Fruit fly (Drosophila melanogaster): ENCODE measurements around the gene p24-1.

p24-1 gene

dm6 chrX:11820284-11821075, 31.9 kb downstream of the p24-1 start:
- TF ChIP-seq Clk (GFP tag; optimal IDR thresholded peaks at IDR 0.05), result peak; percentile 64
- peak; percentile 83 for TF ChIP-seq kay (GFP tag; ENCODE audit: borderline replicate concordance)
- peak; percentile 70 for TF ChIP-seq Mnt (GFP tag; optimal IDR thresholded peaks at IDR 0.05)
- TF ChIP-seq CG1620 (GFP tag; optimal IDR thresholded peaks at IDR 0.05), result peak; percentile 78
- TF ChIP-seq CG11617 (GFP tag; optimal IDR thresholded peaks at IDR 0.05), result peak; percentile 87
- peak; percentile 72 for TF ChIP-seq CG12768 (GFP tag; optimal IDR thresholded peaks at IDR 0.05)
- peak; percentile 84 for TF ChIP-seq Hr96 (GFP tag; optimal IDR thresholded peaks at IDR 0.05)
- TF ChIP-seq cnc (optimal IDR thresholded peaks at IDR 0.05), result no peak
- peak; percentile 77 for TF ChIP-seq CG14711 (tag; optimal IDR thresholded peaks at IDR 0.05)
- peak; percentile 54 for TF ChIP-seq Crg-1 (GFP tag; optimal IDR thresholded peaks at IDR 0.05)
- peak; percentile 78 for TF ChIP-seq bab1 (GFP tag; optimal IDR thresholded peaks at IDR 0.05)
- peak; percentile 80 for TF ChIP-seq tj (GFP tag; optimal IDR thresholded peaks at IDR 0.05)
- TF ChIP-seq ovo (GFP tag; optimal IDR thresholded peaks at IDR 0.05), result peak; percentile 79
- TF ChIP-seq CG7045 (GFP tag; optimal IDR thresholded peaks at IDR 0.05), result peak; percentile 78
- TF ChIP-seq CG5204 (GFP tag; optimal IDR thresholded peaks at IDR 0.05), result peak; percentile 77
- peak; percentile 92 for TF ChIP-seq pad (GFP tag; optimal IDR thresholded peaks at IDR 0.05)
- TF ChIP-seq CG7101 (tag; optimal IDR thresholded peaks at IDR 0.05), result peak; percentile 91
- peak; percentile 67 for TF ChIP-seq cic (GFP tag; optimal IDR thresholded peaks at IDR 0.05)
- TF ChIP-seq CG33017 (tag; optimal IDR thresholded peaks at IDR 0.05), result peak; percentile 78
- TF ChIP-seq toe (GFP tag; optimal IDR thresholded peaks at IDR 0.05), result peak; percentile 80

- TF ChIP-seq Mnt (GFP tag; optimal IDR thresholded peaks at IDR 0.05), result peak; percentile 35
- peak; percentile 6 for TF ChIP-seq CG7045 (GFP tag; optimal IDR thresholded peaks at IDR 0.05)
- TF ChIP-seq CG7101 (tag; optimal IDR thresholded peaks at IDR 0.05), result peak; percentile 32
- TF ChIP-seq CG12768 (GFP tag; optimal IDR thresholded peaks at IDR 0.05), result peak; percentile 3
- no peak for TF ChIP-seq CG1620 (GFP tag; optimal IDR thresholded peaks at IDR 0.05)
- TF ChIP-seq tj (GFP tag; optimal IDR thresholded peaks at IDR 0.05), result no peak
- TF ChIP-seq cic (GFP tag; optimal IDR thresholded peaks at IDR 0.05), result peak; percentile 47
- TF ChIP-seq Clk (GFP tag; optimal IDR thresholded peaks at IDR 0.05), result no peak
- no peak for TF ChIP-seq pad (GFP tag; optimal IDR thresholded peaks at IDR 0.05)
- peak; percentile 62 for TF ChIP-seq CG14711 (tag; optimal IDR thresholded peaks at IDR 0.05)
- TF ChIP-seq ovo (GFP tag; optimal IDR thresholded peaks at IDR 0.05), result peak; percentile 15
- TF ChIP-seq kay (GFP tag; ENCODE audit: borderline replicate concordance), result peak; percentile 49
- peak; percentile 53 for TF ChIP-seq CG33017 (tag; optimal IDR thresholded peaks at IDR 0.05)
Measured at dm6 chrX:11819241-11819862, 33.0 kb downstream of the p24-1 start.

dm6 chrX:11818767-11819089, 33.6 kb downstream of the p24-1 start:
- TF ChIP-seq CG7045 (GFP tag; optimal IDR thresholded peaks at IDR 0.05) (no peak), CG1620 (GFP tag; optimal IDR thresholded peaks at IDR 0.05) (no peak), ovo (GFP tag; optimal IDR thresholded peaks at IDR 0.05) (no peak), tj (GFP tag; optimal IDR thresholded peaks at IDR 0.05) (peak; percentile 10)

DNA sequence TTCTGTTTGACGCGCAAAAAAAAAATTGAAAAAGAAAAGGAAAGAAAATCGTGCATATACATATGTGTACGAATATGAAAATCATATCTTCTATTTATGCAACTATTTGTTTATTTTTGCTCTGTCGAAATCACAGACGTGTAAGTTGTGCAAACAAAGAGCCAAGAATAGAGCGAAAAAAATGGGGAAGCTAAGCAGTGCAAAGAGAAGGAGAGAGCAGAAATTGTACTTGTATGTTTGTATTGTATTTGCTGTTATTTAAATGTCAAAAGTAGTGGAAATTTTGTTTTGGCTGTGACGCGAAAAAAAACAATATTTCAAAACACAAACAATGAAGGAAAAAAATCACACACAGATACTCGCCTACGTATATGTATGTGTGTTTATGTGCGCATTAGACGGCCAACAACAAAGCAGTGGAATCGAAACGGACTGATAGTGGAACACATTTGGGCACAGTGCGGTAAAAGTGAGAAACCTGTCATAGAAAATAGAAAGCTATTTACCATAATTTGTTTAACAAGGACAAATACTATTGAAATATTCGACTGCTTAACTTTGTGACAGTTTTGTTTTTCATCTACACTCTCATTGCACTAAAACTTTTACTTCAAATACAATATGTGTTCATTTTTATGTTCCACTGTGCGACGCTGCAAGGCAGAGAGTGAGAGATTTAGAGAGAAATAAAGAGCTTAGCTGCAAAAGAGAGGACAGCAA, 34.1 kb downstream of the p24-1 start:
- TF ChIP-seq kay (GFP tag; ENCODE audit: borderline replicate concordance) (peak; percentile 90), Crg-1 (GFP tag; optimal IDR thresholded peaks at IDR 0.05) (peak; percentile 75), CG1620 (GFP tag; optimal IDR thresholded peaks at IDR 0.05) (peak; percentile 82), ovo (GFP tag; optimal IDR thresholded peaks at IDR 0.05) (peak; percentile 64), CG12768 (GFP tag; optimal IDR thresholded peaks at IDR 0.05) (peak; percentile 88), CG5204 (GFP tag; optimal IDR thresholded peaks at IDR 0.05) (peak; percentile 83), cnc (optimal IDR thresholded peaks at IDR 0.05) (no peak), Mnt (GFP tag; optimal IDR thresholded peaks at IDR 0.05) (peak; percentile 87), Hr96 (GFP tag; optimal IDR thresholded peaks at IDR 0.05) (peak; percentile 93), cic (GFP tag; optimal IDR thresholded peaks at IDR 0.05) (peak; percentile 68), CG11617 (GFP tag; optimal IDR thresholded peaks at IDR 0.05) (peak; percentile 93), toe (GFP tag; optimal IDR thresholded peaks at IDR 0.05) (peak; percentile 66), pad (GFP tag; optimal IDR thresholded peaks at IDR 0.05) (peak; percentile 81), CG14711 (tag; optimal IDR thresholded peaks at IDR 0.05) (peak; percentile 91), CG7101 (tag; optimal IDR thresholded peaks at IDR 0.05) (peak; percentile 96), bab1 (GFP tag; optimal IDR thresholded peaks at IDR 0.05) (peak; percentile 95), CG33017 (tag; optimal IDR thresholded peaks at IDR 0.05) (peak; percentile 89), CG7045 (GFP tag; optimal IDR thresholded peaks at IDR 0.05) (peak; percentile 89), Clk (GFP tag; optimal IDR thresholded peaks at IDR 0.05) (peak; percentile 69), tj (GFP tag; optimal IDR thresholded peaks at IDR 0.05) (peak; percentile 78)

- TF ChIP-seq CG5204 (GFP tag; optimal IDR thresholded peaks at IDR 0.05) (no peak), Crg-1 (GFP tag; optimal IDR thresholded peaks at IDR 0.05) (peak; percentile 37), CG7045 (GFP tag; optimal IDR thresholded peaks at IDR 0.05) (no peak), toe (GFP tag; optimal IDR thresholded peaks at IDR 0.05) (no peak), tj (GFP tag; optimal IDR thresholded peaks at IDR 0.05) (peak; percentile 86), Clk (GFP tag; optimal IDR thresholded peaks at IDR 0.05) (no peak), CG12768 (GFP tag; optimal IDR thresholded peaks at IDR 0.05) (no peak)
Measured at dm6 chrX:11817183-11817972, 35.0 kb downstream of the p24-1 start.
